Worm (Caenorhabditis elegans) whole organism, young adult: Measurements from ENCODE around the gene F41E7.9.

Experiments
- D2030.7 ChIP-seq: fragments of 200-800 bp; sonication (Bioruptor generic); IDR thresholded peaks from 2 replicates; pipeline ENCODE4 v1.3.6; 2022; ENCODE audit warnings: missing genetic modification reagents, missing genetic modification characterization, missing compliant biosample characterization
- F22D6.2 ChIP-seq: sonication (generic microtip); optimal IDR thresholded peaks from 2 replicates; lab custom pipeline; 2016; ENCODE audit warnings: mild to moderate bottlenecking, missing genetic modification characterization, missing compliant biosample characterization
- F23B12.7 ChIP-seq: sonication (generic microtip); optimal IDR thresholded peaks from 2 replicates; lab custom pipeline; 2017; ENCODE audit warnings: missing genetic modification characterization, mild to moderate bottlenecking, missing compliant biosample characterization, antibody characterized with exemption, moderate library complexity; ENCODE audit not compliant: insufficient read depth
- F57A8.1 ChIP-seq: fragments of 200-800 bp; sonication (Bioruptor generic); optimal IDR thresholded peaks from 2 replicates; lab custom pipeline; 2018; ENCODE audit warnings: mild to moderate bottlenecking, missing genetic modification characterization, moderate library complexity, missing compliant biosample characterization
- K11D2.4 ChIP-seq: fragments of 200-800 bp; sonication (Bioruptor generic); IDR thresholded peaks from 2 replicates; pipeline ENCODE4 v1.3.6; 2022; ENCODE audit warnings: missing genetic modification reagents, missing genetic modification characterization, missing compliant biosample characterization
- T26A5.8 ChIP-seq: sonication (generic microtip); optimal IDR thresholded peaks from 2 replicates; lab custom pipeline; 2016; ENCODE audit warnings: missing genetic modification characterization, missing compliant biosample characterization
- Y56A3A.18 ChIP-seq: fragments of 200-800 bp; sonication (Bioruptor generic); IDR thresholded peaks from 2 replicates; pipeline ENCODE4 v1.3.6; 2022; ENCODE audit warnings: missing genetic modification reagents, missing genetic modification characterization, missing compliant biosample characterization
- Y67H2A.10 ChIP-seq: fragments of 200-800 bp; sonication (Bioruptor generic); conservative IDR thresholded peaks from 2 replicates; pipeline ENCODE4 v1.3.6; 2022; ENCODE audit warnings: missing genetic modification reagents, missing genetic modification characterization, missing compliant biosample characterization
- Y95B8A.8 ChIP-seq: fragments of 200-800 bp; sonication (Bioruptor generic); IDR thresholded peaks from 2 replicates; pipeline ENCODE4 v1.3.6; 2022; ENCODE audit warnings: missing genetic modification reagents, missing genetic modification characterization, missing compliant biosample characterization
- aptf-3 ChIP-seq: fragments of 200-800 bp; sonication (Bioruptor generic); IDR thresholded peaks from 2 replicates; pipeline ENCODE4 v1.3.6; 2022; ENCODE audit warnings: missing genetic modification characterization, missing compliant biosample characterization
- atf-7 ChIP-seq: sonication (generic microtip); optimal IDR thresholded peaks from 2 replicates; lab custom pipeline; 2017; ENCODE audit warnings: mild to moderate bottlenecking, missing genetic modification characterization, missing compliant biosample characterization
- attf-3 ChIP-seq: fragments of 200-800 bp; sonication (Bioruptor generic); conservative IDR thresholded peaks from 2 replicates; pipeline ENCODE4 v1.3.6; 2022; ENCODE audit warnings: missing genetic modification reagents, missing genetic modification characterization, missing compliant biosample characterization
- bed-1 ChIP-seq: fragments of 200-800 bp; sonication (Bioruptor generic); IDR thresholded peaks from 2 replicates; pipeline ENCODE4 v1.3.6; 2022; ENCODE audit warnings: missing genetic modification reagents, missing genetic modification characterization, missing compliant biosample characterization
- bed-2 ChIP-seq: fragments of 200-800 bp; sonication (Bioruptor generic); IDR thresholded peaks from 2 replicates; pipeline ENCODE4 v1.3.6; 2022; ENCODE audit warnings: missing genetic modification reagents, missing genetic modification characterization, missing compliant biosample characterization
- ceh-27 ChIP-seq: fragments of 200-800 bp; sonication (Bioruptor generic); optimal IDR thresholded peaks from 2 replicates; lab custom pipeline; 2018; ENCODE audit warnings: mild to moderate bottlenecking, missing genetic modification characterization, moderate library complexity, missing compliant biosample characterization
- ceh-58 ChIP-seq: fragments of 200-800 bp; sonication (Bioruptor generic); IDR thresholded peaks from 2 replicates; pipeline ENCODE4 v1.3.6; 2022; ENCODE audit warnings: missing genetic modification characterization, missing compliant biosample characterization
- die-1 ChIP-seq: sonication (generic microtip); optimal IDR thresholded peaks from 2 replicates; lab custom pipeline; 2016; ENCODE audit warnings: missing genotype, mild to moderate bottlenecking, missing genetic modification characterization, missing compliant biosample characterization
- egl-18 ChIP-seq: fragments of 200-800 bp; sonication (Bioruptor generic); IDR thresholded peaks from 2 replicates; pipeline ENCODE4 v1.3.6; 2022; ENCODE audit warnings: missing genetic modification reagents, missing genetic modification characterization, missing compliant biosample characterization
- egl-44 ChIP-seq: fragments of 200-800 bp; sonication (Bioruptor generic); IDR thresholded peaks from 2 replicates; pipeline ENCODE4 v1.3.6; 2022; ENCODE audit warnings: missing genetic modification reagents, missing genetic modification characterization, missing compliant biosample characterization
- egrh-3 ChIP-seq: fragments of 200-800 bp; sonication (Bioruptor generic); IDR thresholded peaks from 2 replicates; pipeline ENCODE4 v1.3.6; 2022; ENCODE audit warnings: missing genetic modification reagents, missing genetic modification characterization, missing compliant biosample characterization
- ets-4 ChIP-seq: fragments of 200-800 bp; sonication (Bioruptor generic); optimal IDR thresholded peaks from 2 replicates; lab custom pipeline; 2018; ENCODE audit warnings: mild to moderate bottlenecking, missing genetic modification characterization, missing compliant biosample characterization
- hsf-1 ChIP-seq: fragments of 200-800 bp; sonication (Bioruptor generic); IDR thresholded peaks from 2 replicates; pipeline ENCODE4 v1.3.6; 2022; ENCODE audit warnings: missing genetic modification reagents, missing genetic modification characterization, missing compliant biosample characterization
- let-607 ChIP-seq, 2 experiments: fragments of 200-800 bp in 1 of 2; sonication (Bioruptor generic) in 1 of 2; sonication (generic microtip) in 1 of 2; optimal IDR thresholded peaks; 2 replicates each; lab custom pipeline; 2016 to 2018; ENCODE audit warnings: mild to moderate bottlenecking in 2 of 2, missing compliant biosample characterization in 2 of 2, missing genetic modification characterization in 2 of 2, moderate library complexity in 2 of 2, missing genotype in 1 of 2
- lin-40 ChIP-seq: sonication (generic microtip); optimal IDR thresholded peaks from 2 replicates; lab custom pipeline; 2016; ENCODE audit warnings: missing genetic modification characterization, mild to moderate bottlenecking, missing compliant biosample characterization, missing genotype, missing genetic modification reagents
- lsy-27 ChIP-seq: sonication (generic microtip); optimal IDR thresholded peaks from 2 replicates; lab custom pipeline; 2017; ENCODE audit warnings: missing genetic modification characterization, mild to moderate bottlenecking, missing compliant biosample characterization, antibody characterized with exemption, missing genotype, borderline replicate concordance; ENCODE audit not compliant: insufficient read depth
- madf-6 ChIP-seq: fragments of 200-800 bp; sonication (Bioruptor generic); IDR thresholded peaks from 2 replicates; pipeline ENCODE4 v1.3.6; 2022; ENCODE audit warnings: missing genetic modification reagents, missing genetic modification characterization, missing compliant biosample characterization
- madf-8 ChIP-seq: fragments of 200-800 bp; sonication (Bioruptor generic); conservative IDR thresholded peaks from 2 replicates; pipeline ENCODE4 v1.3.6; 2022; ENCODE audit warnings: missing genetic modification reagents, missing genetic modification characterization, missing compliant biosample characterization
- nhr-120 ChIP-seq: fragments of 200-800 bp; sonication (Bioruptor generic); IDR thresholded peaks from 2 replicates; pipeline ENCODE4 v1.3.6; 2022; ENCODE audit warnings: missing genetic modification characterization, missing compliant biosample characterization
- nhr-179 ChIP-seq: sonication (generic microtip); optimal IDR thresholded peaks from 2 replicates; lab custom pipeline; 2016; ENCODE audit warnings: mild to moderate bottlenecking, missing genetic modification characterization, missing compliant biosample characterization
- nhr-80 ChIP-seq: sonication (generic microtip); optimal IDR thresholded peaks from 2 replicates; lab custom pipeline; 2016; ENCODE audit warnings: missing genetic modification characterization, missing compliant biosample characterization
- rpc-1 ChIP-seq, 2 experiments: fragments of 150-350 bp in 1 of 2; sonication (generic microtip) in 1 of 2; optimal IDR thresholded peaks; 2 replicates each; lab custom pipeline; 2014 to 2018; ENCODE audit warnings: missing biosample characterization in 1 of 2, missing genetic modification characterization in 1 of 2, missing genetic modification reagents in 1 of 2, missing genotype in 1 of 2
- snpc-1.1 ChIP-seq: sonication (generic microtip); optimal IDR thresholded peaks from 2 replicates; lab custom pipeline; 2017; ENCODE audit warnings: missing genetic modification characterization, mild to moderate bottlenecking, missing compliant biosample characterization, antibody characterized with exemption, moderate library complexity, missing genotype, missing genetic modification reagents; ENCODE audit not compliant: insufficient read depth
- snpc-1.3 ChIP-seq: sonication (generic microtip); optimal IDR thresholded peaks from 2 replicates; lab custom pipeline; 2017; ENCODE audit warnings: missing genetic modification characterization, mild to moderate bottlenecking, missing compliant biosample characterization, antibody characterized with exemption, moderate library complexity, missing genotype, missing genetic modification reagents; ENCODE audit not compliant: insufficient read depth
- snpc-3.4 ChIP-seq: sonication (generic microtip); optimal IDR thresholded peaks from 2 replicates; lab custom pipeline; 2017; ENCODE audit warnings: missing genetic modification characterization, mild to moderate bottlenecking, missing compliant biosample characterization, antibody characterized with exemption, moderate library complexity, missing genotype, missing genetic modification reagents
- tbp1 ChIP-seq: fragments of 200-800 bp; sonication (Bioruptor generic); optimal IDR thresholded peaks from 2 replicates; lab custom pipeline; 2018; ENCODE audit warnings: mild to moderate bottlenecking, missing genetic modification characterization, missing compliant biosample characterization
- unc-130 ChIP-seq: sonication (generic microtip); optimal IDR thresholded peaks from 2 replicates; lab custom pipeline; 2016; ENCODE audit warnings: missing genetic modification reagents, missing genetic modification characterization, missing compliant biosample characterization
- unc-62 ChIP-seq: fragments of 150-350 bp; optimal IDR thresholded peaks from 2 replicates; lab custom pipeline; 2014; ENCODE audit warnings: missing biosample characterization, missing genetic modification reagents, missing genetic modification characterization
- xnd-1 ChIP-seq: sonication (generic microtip); optimal IDR thresholded peaks from 2 replicates; lab custom pipeline; 2016; ENCODE audit warnings: missing genotype, missing genetic modification reagents, missing genetic modification characterization, missing compliant biosample characterization
- zfh-2 ChIP-seq: fragments of 200-800 bp; sonication (Bioruptor generic); conservative IDR thresholded peaks from 2 replicates; pipeline ENCODE4 v1.3.6; 2022; ENCODE audit warnings: missing genetic modification reagents, missing genetic modification characterization, missing compliant biosample characterization
- ztf-25 ChIP-seq: fragments of 200-800 bp; sonication (Bioruptor generic); IDR thresholded peaks from 2 replicates; pipeline ENCODE4 v1.3.6; 2022; ENCODE audit warnings: missing genetic modification reagents, missing genetic modification characterization, missing compliant biosample characterization

F41E7.9 gene

DNA sequence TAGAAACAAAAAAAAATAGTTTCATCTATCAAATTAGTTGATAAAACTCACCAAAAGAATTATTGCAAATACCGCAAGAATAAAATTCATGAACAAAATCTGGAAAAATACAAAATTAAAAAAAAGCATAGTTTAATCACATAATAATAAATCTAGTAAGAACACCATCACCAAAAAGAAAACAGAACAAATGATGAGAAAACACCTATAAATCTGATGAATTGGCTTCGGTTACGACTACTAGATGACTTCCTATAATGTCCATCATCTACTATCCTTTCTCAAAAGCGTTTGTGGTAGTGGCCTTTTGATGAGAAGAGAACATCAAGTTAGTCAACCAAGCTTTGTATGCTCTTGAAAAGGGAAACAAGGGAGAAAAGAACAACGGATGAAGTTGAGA is 22.3 kb upstream of the F41E7.9 start, which contains the start of gene cut-5:
cut-5 (minus strand) TSS at position 101 of the 400 bp plus-strand sequence.
- TF ChIP-seq bed-2 (GFP tag; lab: Robert Waterston, UW) (no peak), madf-8 (GFP tag; lab: Robert Waterston, UW) (no peak), snpc-3.4 (tag; lab: Kevin White, UChicago) (no peak), egl-44 (GFP tag; lab: Robert Waterston, UW) (no peak), ztf-25 (GFP tag; lab: Robert Waterston, UW) (no peak), atf-7 (no peak)

DNA sequence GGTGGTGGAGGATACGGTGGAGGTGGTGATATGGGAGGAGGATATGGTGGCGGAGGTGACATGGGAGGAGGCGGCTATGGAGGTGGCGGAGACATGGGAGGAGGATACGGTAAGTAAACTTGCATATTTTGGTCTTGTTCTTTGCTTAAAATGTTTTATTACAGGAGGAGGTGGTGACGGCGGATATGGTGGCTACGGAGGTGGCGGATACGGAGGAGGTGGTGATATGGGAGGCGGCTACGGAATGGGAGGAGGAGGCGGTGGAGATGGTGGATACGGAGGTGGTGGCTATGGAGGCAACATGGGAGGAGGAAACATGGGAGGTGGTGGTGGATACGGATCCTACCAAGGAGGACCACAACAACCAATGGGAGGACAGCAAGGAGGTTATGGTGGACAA is 20.8 kb upstream of the F41E7.9 start:
- TF ChIP-seq lin-40 (tag; lab: Kevin White, UChicago): no peak
- TF ChIP-seq egrh-3: peak; percentile 33; the same call in 1 of the 2 replicates
- TF ChIP-seq xnd-1: no peak
- TF ChIP-seq zfh-2 (GFP tag; lab: Robert Waterston, UW): peak; percentile 78
- TF ChIP-seq hsf-1 (GFP tag; lab: Robert Waterston, UW): 0 out of 2 replicates have a peak, but pooled peaks have one; percentile 21

DNA sequence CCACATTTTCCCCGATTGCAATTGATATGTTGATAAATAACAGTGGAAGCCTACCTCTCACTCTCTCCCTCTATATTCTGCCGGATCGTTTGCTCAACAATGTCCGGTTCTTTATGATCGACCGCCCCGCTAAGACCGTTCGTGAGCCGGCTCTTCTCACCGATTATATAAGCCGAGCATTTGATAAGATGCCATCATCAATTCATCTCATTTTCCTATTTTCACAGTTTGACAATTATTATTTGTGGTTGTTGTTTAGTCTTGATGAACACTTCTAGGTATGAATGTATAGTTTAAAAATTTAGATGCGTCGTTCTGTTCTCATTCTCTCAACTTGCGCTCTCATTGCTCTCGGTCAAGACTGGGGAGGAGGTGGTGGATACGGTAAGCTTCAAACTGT is 20.3 kb upstream of the F41E7.9 start, which contains the start of gene idpa-3:
idpa-3 (plus strand) TSS at position 301 of the 400 bp plus-strand sequence.
- TF ChIP-seq unc-62 (GFP tag; lab: Kevin White, UChicago) (no peak), Y56A3A.18 (no peak), attf-3 (GFP tag; lab: Robert Waterston, UW) (no peak), Y95B8A.8 (GFP tag; lab: Robert Waterston, UW) (no peak), egl-18 (GFP tag; lab: Robert Waterston, UW) (no peak), nhr-179 (tag; lab: Kevin White, UChicago) (no peak), hsf-1 (GFP tag; lab: Robert Waterston, UW) (no peak), F23B12.7 (no peak), ztf-25 (GFP tag; lab: Robert Waterston, UW) (no peak), ceh-27 (no peak), aptf-3 (GFP tag; lab: Robert Waterston, UW) (no peak), bed-1 (GFP tag; lab: Robert Waterston, UW) (no peak), tbp1 (no peak), nhr-120 (GFP tag; lab: Robert Waterston, UW) (no peak)
- TF ChIP-seq, all 124 proteins: peak for 0

DNA sequence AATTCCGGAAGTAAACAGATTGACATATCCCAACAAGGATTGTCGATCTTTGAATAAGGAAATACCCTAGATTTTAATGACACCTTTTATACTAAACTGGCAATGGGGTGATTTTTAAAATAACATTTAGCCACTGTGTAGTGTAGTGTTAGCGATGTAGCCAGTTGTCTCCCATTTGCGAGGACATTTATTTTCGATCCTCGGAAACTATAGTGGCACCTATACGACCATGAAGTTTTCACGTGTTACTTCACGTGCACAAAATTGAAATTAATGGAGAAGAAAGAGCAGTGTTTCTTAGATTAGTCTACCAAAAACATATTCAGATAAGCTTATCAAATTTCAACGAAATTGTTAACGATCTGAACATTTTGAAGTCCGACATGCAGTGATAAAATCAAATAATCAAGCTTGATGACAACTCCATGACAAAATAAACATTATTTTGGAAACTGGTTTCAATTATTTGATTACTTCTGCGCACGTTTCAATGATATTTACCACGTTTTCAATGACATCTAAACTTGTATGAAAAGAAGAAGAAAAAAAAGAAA is 17.6 kb upstream of the F41E7.9 start, which contains the start of gene R07E3.4:
R07E3.4 (minus strand) TSS at position 51 of the 554 bp plus-strand sequence.
- TF ChIP-seq F57A8.1 (GFP tag; lab: Kevin White, UChicago): no peak
- peak; percentile 34 for TF ChIP-seq nhr-80 (tag; lab: Kevin White, UChicago)
- no peak for TF ChIP-seq snpc-1.3 (tag; lab: Kevin White, UChicago)
- no peak for TF ChIP-seq die-1
- TF ChIP-seq K11D2.4 (GFP tag; lab: Robert Waterston, UW): no peak

DNA sequence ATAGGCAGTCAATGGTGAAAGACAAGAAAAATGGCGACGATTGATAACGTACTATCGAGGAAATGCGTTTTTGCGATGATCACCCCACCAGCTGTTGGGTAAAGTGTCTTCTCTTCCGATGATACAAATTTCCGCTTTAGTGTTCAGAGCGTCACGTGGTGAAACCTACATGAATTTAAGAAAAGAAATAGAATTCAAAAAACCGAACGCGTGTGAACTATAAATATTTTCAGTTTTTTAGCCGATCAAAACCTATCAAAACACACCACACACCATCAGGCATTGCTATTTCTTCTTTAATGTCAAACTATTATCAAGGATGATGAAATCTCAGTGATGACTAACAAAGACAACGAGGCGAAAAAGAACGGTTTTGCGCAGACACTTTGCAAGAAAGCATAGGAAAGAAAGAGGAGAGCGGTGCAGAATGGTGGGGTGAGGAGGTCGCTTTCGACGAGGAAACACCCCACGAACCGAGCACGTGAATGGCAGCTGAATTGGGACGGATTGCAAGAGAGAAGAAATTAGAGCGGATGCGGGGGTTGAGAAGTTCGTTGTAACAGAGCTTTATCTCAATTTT is 16.3 kb upstream of the F41E7.9 start:
- TF ChIP-seq Y67H2A.10 (no peak), rpc-1 (optimal IDR thresholded peaks at IDR 0.05; lab: Kevin White, UChicago) (no peak), rpc-1 (tag; optimal IDR thresholded peaks at IDR 0.05; lab: Kevin White, UChicago) (no peak), ets-4 (GFP tag; lab: Kevin White, UChicago) (no peak), F22D6.2 (tag; lab: Kevin White, UChicago) (peak; percentile 4), let-607 (tag; optimal IDR thresholded peaks at IDR 0.05; lab: Kevin White, UChicago) (peak in 1 of 2 experiments; percentile 3), lsy-27 (tag; lab: Kevin White, UChicago) (no peak), snpc-1.1 (tag; lab: Kevin White, UChicago) (no peak), madf-6 (no peak), D2030.7 (GFP tag; lab: Robert Waterston, UW) (no peak), unc-130 (GFP tag; lab: Kevin White, UChicago) (no peak), attf-3 (GFP tag; lab: Robert Waterston, UW) (no peak), ceh-58 (GFP tag; lab: Robert Waterston, UW) (no peak), T26A5.8 (no peak)
